Worm (Caenorhabditis elegans) whole organism, L4/young adult: ENCODE measurements around the gene C34D4.4.

ENCODE experiments used
- dao-5 ChIP-seq: sonication (generic microtip); optimal IDR thresholded peaks from 2 replicates; lab custom pipeline; 2016; ENCODE audit warnings: missing genotype, missing genetic modification characterization, moderate library complexity, missing compliant biosample characterization
- him-1 ChIP-seq: sonication (generic microtip); optimal IDR thresholded peaks from 2 replicates; lab custom pipeline; 2016; ENCODE audit warnings: missing genotype, missing genetic modification reagents, missing genetic modification characterization, missing compliant biosample characterization

DNA sequence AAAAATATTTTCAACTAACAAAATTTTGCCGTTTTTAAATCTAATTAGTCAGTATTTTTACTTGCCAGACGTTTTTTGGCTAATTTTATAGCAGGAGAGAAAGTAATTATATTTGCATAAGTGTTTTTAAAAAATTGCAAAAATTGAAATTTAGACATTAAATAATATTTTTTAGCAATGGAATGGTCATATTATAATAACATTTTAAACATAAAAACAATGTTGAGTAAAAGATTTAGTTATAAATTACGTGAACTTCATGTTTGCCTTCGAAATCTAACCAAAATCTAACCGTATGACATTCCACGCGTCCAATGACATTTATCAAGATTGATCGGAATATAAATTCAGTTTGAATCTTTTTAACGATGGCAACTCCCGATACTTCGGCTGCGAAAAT lies 5.2 kb downstream of the C34D4.4 start, which contains the start of gene C34D4.2:
- TF ChIP-seq dao-5 (tag; lab: Kevin White, UChicago), result no peak
- TF ChIP-seq him-1 (tag; lab: Kevin White, UChicago), result no peak
